Fruit fly (Drosophila melanogaster) whole organism: ENCODE results near the gene dre4.

Source experiments
- CG8478 ChIP-seq: fragments of >200 bp; optimal IDR thresholded peaks from 2 replicates; lab custom pipeline; 2018; ENCODE audit warnings: inconsistent platforms
- Dll ChIP-seq: fragments of >200 bp; optimal IDR thresholded peaks from 2 replicates; lab custom pipeline; 2017
- EcR ChIP-seq, 2 experiments: fragments of >200 bp; optimal IDR thresholded peaks; 2 replicates each; lab custom pipeline; 2017; ENCODE audit warnings: missing biosample characterization in 2 of 2, missing genetic modification characterization in 2 of 2, missing genetic modification reagents in 2 of 2
- pan ChIP-seq: fragments of >200 bp; optimal IDR thresholded peaks from 2 replicates; lab custom pipeline; 2017
- psq ChIP-seq: fragments of >200 bp; optimal IDR thresholded peaks from 2 replicates; lab custom pipeline; 2017
- usp ChIP-seq: fragments of >200 bp; optimal IDR thresholded peaks from 2 replicates; lab custom pipeline; 2017; ENCODE audit warnings: missing biosample characterization, missing genetic modification characterization, mixed read lengths

dre4 gene

DNA sequence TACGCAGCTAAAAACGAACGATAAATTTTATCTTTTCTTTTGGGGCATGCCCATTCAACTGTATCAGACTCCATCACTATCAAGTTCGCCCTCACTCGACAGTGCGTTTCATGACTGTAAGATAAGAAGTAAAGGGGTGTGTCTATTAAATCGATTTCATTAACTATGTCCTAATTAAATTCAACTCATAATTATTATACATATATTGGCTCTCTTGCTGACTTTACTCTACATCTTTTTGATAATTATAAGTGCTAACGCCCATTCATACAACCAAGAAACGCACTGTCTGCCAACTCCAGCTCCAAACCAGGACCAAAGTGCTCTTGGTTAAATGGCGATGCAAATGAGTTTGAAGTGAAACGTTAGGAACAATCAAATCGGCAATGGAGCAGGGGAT lies 7.3 kb downstream of the dre4 start:
- TF ChIP-seq CG8478, result no peak
- TF ChIP-seq pan (lab: Kevin White, UChicago), result no peak
- no peak for TF ChIP-seq Dll (lab: Kevin White, UChicago)

DNA sequence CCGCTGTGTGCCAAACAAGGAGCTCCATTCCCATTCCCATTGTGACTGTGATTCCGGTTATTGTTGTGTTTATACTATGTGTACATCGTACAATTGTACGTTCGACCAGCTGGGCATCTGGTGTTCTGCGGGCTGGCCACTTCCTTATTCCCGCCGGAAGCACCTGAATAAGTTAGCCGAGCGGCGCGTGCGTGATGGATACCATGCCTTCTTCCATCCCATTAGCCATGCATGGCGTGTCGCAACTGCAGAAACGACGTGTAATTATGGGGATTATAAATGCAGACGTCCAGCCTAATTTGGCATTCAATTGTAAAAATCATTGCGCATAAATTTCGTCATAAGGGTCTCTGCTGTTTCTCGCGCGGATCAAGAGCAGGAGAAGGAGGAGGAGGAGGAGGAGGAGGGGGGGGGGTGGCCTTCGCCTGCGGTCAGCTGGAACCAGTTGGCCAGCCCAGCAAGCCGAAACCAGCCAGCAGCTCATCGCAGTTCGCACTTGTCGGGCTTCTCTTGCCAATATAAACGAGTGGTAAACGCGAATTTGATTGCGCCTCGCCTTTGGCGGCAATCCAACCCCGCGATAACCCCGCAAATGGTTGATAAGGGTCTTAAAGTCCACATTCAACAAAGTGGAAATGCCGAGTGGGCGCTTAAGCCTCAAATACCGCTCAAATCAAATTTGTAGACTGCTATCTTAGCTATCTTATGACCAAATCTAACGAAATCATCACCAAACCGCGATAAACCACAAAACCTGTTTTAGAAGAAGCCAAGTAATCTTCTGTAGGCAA lies 9.9 kb downstream of the dre4 start:
- no peak for TF ChIP-seq usp (GFP tag; lab: Kevin White, UChicago)
- TF ChIP-seq Dll (lab: Kevin White, UChicago), result peak; percentile 42

DNA sequence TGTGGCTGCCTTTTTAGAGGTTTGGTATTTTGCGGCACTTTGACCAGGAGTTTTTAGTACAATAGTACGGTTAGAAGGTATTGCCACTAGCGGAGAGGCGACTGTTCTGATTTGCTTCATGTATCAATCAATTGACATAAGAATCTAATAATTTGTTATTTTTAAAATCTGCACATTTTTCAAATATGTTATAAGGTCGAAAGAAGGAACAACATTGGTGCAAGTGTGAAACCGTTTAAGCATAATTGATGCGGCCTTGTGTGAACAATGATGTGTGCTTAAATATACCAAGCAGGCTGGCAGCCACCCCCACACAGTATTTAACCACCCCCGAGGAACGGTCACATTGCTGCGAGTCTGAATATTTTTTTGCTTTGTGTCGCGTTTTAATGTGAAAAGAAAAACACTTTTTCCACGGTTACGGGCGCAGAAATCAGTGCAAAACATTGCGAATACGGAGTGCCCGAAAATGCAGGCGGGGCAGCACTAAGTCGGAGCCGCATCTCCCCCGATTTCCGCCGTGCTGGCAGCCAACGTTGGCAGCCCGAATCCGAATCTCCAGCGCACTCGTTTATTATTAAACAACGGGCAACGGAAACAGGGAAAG lies 10.9 kb downstream of the dre4 start, which contains the start of the genes HBS1 and CG12025:
Gene HBS1, minus strand, starts transcription at position 120 of the 607 bp plus-strand sequence.
Gene CG12025, plus strand, starts transcription at position 310 of the 607 bp plus-strand sequence.
- TF ChIP-seq Dll (lab: Kevin White, UChicago) (no peak), psq (lab: Kevin White, UChicago) (no peak), usp (GFP tag; lab: Kevin White, UChicago) (no peak), pan (lab: Kevin White, UChicago) (no peak), EcR (GFP tag; optimal IDR thresholded peaks at IDR 0.05; lab: Kevin White, UChicago) (no peak)

DNA sequence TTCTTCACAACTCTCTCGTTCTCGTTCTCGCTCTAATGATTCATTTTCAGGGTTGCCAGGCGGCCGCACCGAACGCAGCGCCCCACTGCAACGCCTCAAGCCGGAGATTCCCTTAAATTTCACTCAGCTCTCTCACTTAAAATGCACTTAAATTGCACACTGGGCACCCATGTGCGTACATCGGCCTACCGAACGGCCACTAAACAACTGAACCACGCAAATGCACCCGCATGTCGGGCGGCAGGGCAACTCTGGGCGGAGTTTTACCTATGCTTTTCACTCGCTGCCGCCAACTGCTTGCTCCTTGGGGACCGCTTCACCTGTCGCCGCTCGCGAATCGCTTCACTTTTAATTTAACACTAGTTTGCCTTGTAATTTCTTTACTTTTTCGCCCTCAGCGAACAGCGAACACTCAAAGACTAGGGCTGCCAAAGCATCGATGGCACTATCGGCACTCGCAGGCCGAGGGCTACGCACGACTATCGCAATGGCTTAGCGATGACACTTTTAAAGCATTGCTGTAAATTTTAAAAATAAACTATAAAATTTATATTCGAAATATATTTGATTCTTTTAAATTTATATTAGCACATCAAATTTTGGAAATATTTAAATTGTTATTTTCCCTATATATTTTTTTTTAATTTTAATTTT lies 14.2 kb downstream of the dre4 start, which contains the start of gene Rap1:
Gene Rap1, minus strand, starts transcription at position 446 of the 654 bp plus-strand sequence.
- TF ChIP-seq usp (GFP tag; lab: Kevin White, UChicago) (no peak), EcR (GFP tag; optimal IDR thresholded peaks at IDR 0.05; lab: Kevin White, UChicago) (no peak), CG8478 (no peak), Dll (lab: Kevin White, UChicago) (peak; percentile 20)

DNA sequence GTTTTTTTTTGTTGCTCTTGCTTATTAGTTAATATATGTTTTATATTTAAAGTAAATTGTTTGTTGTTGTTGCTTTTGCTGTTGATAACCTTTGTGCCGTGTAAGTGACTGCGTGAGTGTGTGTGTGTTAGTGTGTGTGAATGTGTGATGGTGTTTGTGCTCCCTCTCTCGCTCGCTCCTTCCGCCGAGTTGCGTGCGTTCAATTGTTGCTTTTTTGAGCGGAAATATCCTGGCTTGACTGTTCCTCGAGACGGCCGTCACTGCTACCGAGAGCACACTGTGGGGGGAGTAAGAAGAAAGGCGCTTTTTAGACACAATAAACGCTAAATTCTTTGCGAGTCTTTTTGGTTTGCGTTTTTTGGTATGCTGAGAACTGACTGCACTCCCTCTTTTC lies 14.7 kb downstream of the dre4 start:
- no peak for TF ChIP-seq psq (lab: Kevin White, UChicago)
- TF ChIP-seq pan (lab: Kevin White, UChicago), result no peak
- peak; percentile 28 for TF ChIP-seq CG8478

DNA sequence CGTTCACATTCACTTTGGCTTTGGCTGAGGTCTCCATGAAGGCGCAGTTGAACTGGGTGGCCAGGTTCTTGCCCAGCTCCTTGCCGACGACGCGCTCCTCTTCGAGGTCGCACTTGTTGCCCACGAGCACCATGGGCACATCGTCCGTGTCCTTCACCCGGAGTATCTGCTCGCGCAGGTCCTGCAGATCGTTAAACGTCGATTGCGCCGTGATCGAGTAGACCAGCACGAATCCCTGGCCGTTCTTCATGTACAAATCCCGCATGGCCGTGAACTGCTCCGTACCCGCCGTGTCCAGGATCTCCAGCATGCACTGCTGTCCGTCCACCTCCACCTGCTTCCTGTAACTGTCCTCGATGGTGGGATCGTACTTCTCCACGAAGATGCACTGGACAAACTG lies 15.4 kb downstream of the dre4 start:
- TF ChIP-seq psq (lab: Kevin White, UChicago), result no peak
- no peak for TF ChIP-seq Dll (lab: Kevin White, UChicago)
- TF ChIP-seq EcR (GFP tag; optimal IDR thresholded peaks at IDR 0.05; lab: Kevin White, UChicago), result no peak
- TF ChIP-seq usp (GFP tag; lab: Kevin White, UChicago), result no peak
- no peak for TF ChIP-seq CG8478
- TF ChIP-seq pan (lab: Kevin White, UChicago), result no peak

DNA sequence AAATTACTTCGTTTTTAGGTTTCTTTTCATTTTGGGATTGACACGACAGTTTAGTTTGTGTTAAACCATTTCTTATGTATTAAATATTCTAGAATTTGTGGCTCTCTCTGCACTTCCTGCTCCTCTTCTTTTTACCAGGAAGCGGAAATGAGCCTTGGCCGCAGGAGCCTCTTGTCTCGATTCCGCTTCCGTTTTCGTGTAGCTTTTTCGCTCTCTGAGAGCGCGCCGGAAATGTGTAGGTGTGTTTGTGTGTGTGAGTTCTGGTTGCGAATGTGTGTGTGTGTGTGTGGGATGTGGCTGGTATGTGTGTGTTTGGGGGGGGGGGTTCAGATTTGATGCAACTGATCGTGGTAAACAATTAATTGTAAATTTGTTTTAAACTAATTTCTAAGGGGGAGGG lies 16.5 kb downstream of the dre4 start:
- TF ChIP-seq Dll (lab: Kevin White, UChicago), result no peak

DNA sequence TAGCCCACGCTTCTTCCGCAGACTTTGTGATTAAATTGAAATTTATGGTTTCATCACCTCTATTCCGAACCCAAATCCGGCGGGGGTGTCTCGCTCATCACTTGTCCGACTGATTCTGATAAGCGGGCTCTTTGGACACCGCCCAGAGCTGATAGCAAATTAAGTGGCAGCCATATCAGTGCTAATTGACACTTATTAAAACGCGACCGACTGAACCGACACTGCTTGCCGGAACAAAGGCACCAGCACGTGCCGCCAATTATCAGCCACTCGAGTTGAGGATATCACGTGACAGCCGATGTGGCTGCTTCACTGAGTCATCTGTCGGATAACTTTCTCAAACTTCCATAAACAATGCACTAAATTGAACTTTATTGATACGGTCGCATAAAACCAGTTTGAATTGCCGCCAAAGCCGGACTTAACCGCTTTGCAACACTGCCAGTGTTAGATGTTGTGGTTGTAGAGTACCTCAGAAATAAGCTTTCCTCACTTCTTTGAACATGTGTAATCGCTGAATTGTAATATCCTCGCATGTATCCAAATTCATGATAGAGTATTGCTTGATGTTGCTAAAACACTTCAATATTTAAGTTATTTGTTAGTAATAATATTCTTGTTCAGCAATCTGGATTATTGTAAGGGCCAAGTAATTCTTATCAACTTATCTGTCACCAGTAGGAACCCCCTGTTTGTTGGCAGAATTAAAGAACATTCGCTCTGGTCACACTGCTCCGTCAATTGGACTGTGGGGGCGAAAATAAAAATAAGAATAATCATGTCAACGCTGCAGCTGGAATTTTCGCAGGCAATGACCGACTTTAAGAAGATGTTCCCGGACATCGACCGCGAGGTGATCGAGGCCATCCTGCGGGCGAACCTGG lies 19.4 kb downstream of the dre4 start, which contains the start of gene CG12024:
Gene CG12024, plus strand, starts transcription at position 699 of the 884 bp plus-strand sequence.
- TF ChIP-seq pan (lab: Kevin White, UChicago) (no peak), psq (lab: Kevin White, UChicago) (no peak), Dll (lab: Kevin White, UChicago) (no peak), usp (GFP tag; lab: Kevin White, UChicago) (no peak), EcR (GFP tag; optimal IDR thresholded peaks at IDR 0.05; lab: Kevin White, UChicago) (no peak), CG8478 (no peak)

DNA sequence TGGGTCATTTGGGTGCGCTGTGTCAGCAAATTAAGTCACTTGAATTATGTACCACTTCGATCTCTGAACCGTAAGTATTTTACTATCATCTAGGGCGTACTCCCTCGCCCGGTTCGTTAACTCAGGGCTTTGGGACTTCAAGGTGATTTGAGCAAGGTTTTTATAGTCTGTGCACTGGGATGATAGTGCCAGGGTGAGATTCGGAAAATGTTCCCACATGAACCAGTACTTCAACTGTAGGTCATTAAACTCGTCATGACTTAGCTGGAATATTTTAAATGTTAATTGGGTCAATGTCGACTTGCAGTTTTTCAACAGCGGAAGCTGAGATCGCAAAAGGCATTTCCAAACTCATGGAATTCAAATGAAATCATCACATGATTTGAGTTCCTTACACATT lies 20.6 kb downstream of the dre4 start, which contains the start of gene CNMa:
Gene CNMa, minus strand, starts transcription at position 101 of the 400 bp plus-strand sequence.
- TF ChIP-seq EcR (GFP tag; optimal IDR thresholded peaks at IDR 0.05; lab: Kevin White, UChicago) (no peak), Dll (lab: Kevin White, UChicago) (no peak), psq (lab: Kevin White, UChicago) (no peak), CG8478 (no peak), usp (GFP tag; lab: Kevin White, UChicago) (no peak), pan (lab: Kevin White, UChicago) (no peak)

DNA sequence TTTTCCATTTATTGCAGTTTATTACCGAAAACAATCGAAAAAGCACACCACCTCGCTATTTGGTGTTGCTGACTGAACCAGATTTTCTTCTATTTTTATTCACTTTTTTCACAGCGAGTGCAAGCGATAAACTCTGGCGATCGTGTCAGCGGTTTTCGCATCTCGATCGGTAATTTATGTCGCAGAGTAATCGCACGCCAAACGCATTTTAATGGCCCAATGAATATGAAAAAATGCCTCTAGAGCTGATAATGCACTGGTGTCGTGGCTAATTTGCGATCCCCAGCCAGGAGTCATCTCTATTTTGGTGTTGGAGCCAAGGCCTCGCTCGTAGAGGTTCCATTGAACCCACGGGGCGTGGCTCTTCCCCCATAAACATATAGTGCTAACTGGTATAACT lies 22.8 kb downstream of the dre4 start:
- TF ChIP-seq pan (lab: Kevin White, UChicago) (no peak), psq (lab: Kevin White, UChicago) (no peak), Dll (lab: Kevin White, UChicago) (no peak), CG8478 (no peak), usp (GFP tag; lab: Kevin White, UChicago) (no peak), EcR (GFP tag; optimal IDR thresholded peaks at IDR 0.05; lab: Kevin White, UChicago) (no peak)

DNA sequence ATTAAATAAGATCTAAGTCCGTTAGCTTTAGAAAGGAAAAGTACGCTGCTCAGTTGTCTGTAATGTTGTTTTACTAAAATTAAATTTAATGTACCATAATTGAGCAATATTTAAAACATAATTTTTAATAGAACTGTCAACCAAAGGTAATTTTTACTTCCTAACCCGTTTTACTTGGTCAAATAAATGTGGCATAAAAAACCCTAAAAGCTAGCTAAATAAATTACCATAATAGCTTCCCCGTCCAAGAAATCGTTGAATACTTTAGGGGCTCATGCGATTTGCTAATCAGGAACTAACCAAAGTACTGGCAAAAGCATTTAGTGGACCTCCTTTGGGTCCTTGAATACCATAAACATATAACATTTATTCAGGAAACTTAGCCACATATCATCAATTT lies 25.6 kb downstream of the dre4 start:
- TF ChIP-seq psq (lab: Kevin White, UChicago), result no peak
- TF ChIP-seq usp (GFP tag; lab: Kevin White, UChicago), result no peak
- TF ChIP-seq CG8478, result no peak
- TF ChIP-seq EcR (GFP tag; optimal IDR thresholded peaks at IDR 0.05; lab: Kevin White, UChicago), result no peak
- TF ChIP-seq pan (lab: Kevin White, UChicago), result no peak
- no peak for TF ChIP-seq Dll (lab: Kevin White, UChicago)
